Fruit fly (Drosophila melanogaster): Measurements from ENCODE around the gene CG12684.

Gene CG12684

DNA sequence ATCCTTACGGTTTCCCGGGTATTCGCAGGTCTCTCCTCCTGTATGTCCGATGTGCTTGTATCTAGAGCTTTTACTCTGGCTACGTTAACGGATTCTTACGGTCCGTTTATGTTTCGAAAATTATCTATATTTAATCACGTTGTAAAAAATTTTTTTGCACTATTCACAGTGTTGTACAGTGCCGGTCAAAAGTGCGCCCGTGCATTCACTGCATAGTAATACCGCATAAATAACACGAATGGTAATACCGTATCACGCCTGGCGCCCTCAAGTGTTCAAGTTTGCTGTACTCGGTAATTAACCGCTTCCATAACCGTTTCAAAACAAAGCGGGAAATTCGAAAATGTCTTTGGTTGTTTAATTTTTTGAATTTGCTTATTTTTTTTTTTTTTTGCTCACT is 17.7 kb downstream of the CG12684 start, which contains the start of gene CG11444 (continued):
- TF ChIP-seq CG42726 (GFP tag; IDR thresholded peaks at IDR 0.05; ENCODE audit: partially characterized antibody) (peak; percentile 52), CG34422 (GFP tag; IDR thresholded peaks at IDR 0.05) (peak; percentile 59; the same call in 1 of the 3 replicates), Optix (GFP tag; IDR thresholded peaks at IDR 0.05) (no peak), Nf-YC (tag; optimal IDR thresholded peaks at IDR 0.05) (peak; percentile 15), Jarid2 (GFP tag; optimal IDR thresholded peaks at IDR 0.05) (peak; percentile 22), Adf1 (GFP tag; IDR thresholded peaks at IDR 0.05) (no peak), Poxn (GFP tag; IDR thresholded peaks at IDR 0.05) (no peak), gce (GFP tag; IDR thresholded peaks at IDR 0.05) (no peak), CG12155 (GFP tag; optimal IDR thresholded peaks at IDR 0.05) (peak; percentile 27), CG11456 (GFP tag; IDR thresholded peaks at IDR 0.05) (0 out of 3 replicates have a peak, but pooled peaks have one; percentile 34), Kr (GFP tag; optimal IDR thresholded peaks at IDR 0.05) (no peak), jing (GFP tag; optimal IDR thresholded peaks at IDR 0.05) (no peak), cwo (GFP tag; optimal IDR thresholded peaks at IDR 0.05) (no peak), mirr (GFP tag; optimal IDR thresholded peaks at IDR 0.05) (peak; percentile 41), CG12942 (GFP tag; optimal IDR thresholded peaks at IDR 0.05) (no peak), Hand (GFP tag; optimal IDR thresholded peaks at IDR 0.05) (no peak), pfk (GFP tag; optimal IDR thresholded peaks at IDR 0.05) (peak; percentile 44), E2f1 (GFP tag; IDR thresholded peaks at IDR 0.05) (no peak), CG10209 (GFP tag; optimal IDR thresholded peaks at IDR 0.05) (peak; percentile 39), CG31365 (tag; optimal IDR thresholded peaks at IDR 0.05) (no peak), Lim3 (GFP tag; IDR thresholded peaks at IDR 0.05) (no peak), HHEX (GFP tag; optimal IDR thresholded peaks at IDR 0.05) (no peak), Dad (GFP tag; optimal IDR thresholded peaks at IDR 0.05) (peak; percentile 38), CG12299 (tag; optimal IDR thresholded peaks at IDR 0.05) (no peak), hb (GFP tag; IDR thresholded peaks at IDR 0.05; ENCODE audit: partially characterized antibody) (no peak), hth (optimal IDR thresholded peaks at IDR 0.05) (no peak), CG4404 (GFP tag; IDR thresholded peaks at IDR 0.05) (no peak), sens (GFP tag) (peak; percentile 82), CG9215 (GFP tag; IDR thresholded peaks at IDR 0.05) (no peak; the same call in 1 of the 2 replicates), chm (GFP tag; IDR thresholded peaks at IDR 0.05) (peak; percentile 13; the same call in 1 of the 2 replicates), esg (GFP tag; conservative IDR thresholded peaks at IDR 0.05) (no peak), Drgx (GFP tag; IDR thresholded peaks at IDR 0.05) (no peak), CG34376 (GFP tag; optimal IDR thresholded peaks at IDR 0.05) (peak; percentile 22), CG11560 (tag; IDR thresholded peaks at IDR 0.05) (no peak), Doc3 (GFP tag; IDR thresholded peaks at IDR 0.05; ENCODE audit: partially characterized antibody) (no peak), Antp (GFP tag; optimal IDR thresholded peaks at IDR 0.05) (peak; percentile 46), cato (GFP tag; optimal IDR thresholded peaks at IDR 0.05; ENCODE audit: borderline replicate concordance) (no peak), btn (GFP tag; optimal IDR thresholded peaks at IDR 0.05) (no peak), CG33213 (GFP tag; optimal IDR thresholded peaks at IDR 0.05) (peak; percentile 88), Max (GFP tag; optimal IDR thresholded peaks at IDR 0.05) (peak; percentile 40), CG10565 (GFP tag; optimal IDR thresholded peaks at IDR 0.05) (no peak), CG2129 (GFP tag; IDR thresholded peaks at IDR 0.05; ENCODE audit: partially characterized antibody) (no peak), CG8089 (GFP tag; optimal IDR thresholded peaks at IDR 0.05) (no peak), maf-S (GFP tag; optimal IDR thresholded peaks at IDR 0.05) (peak; percentile 36), lola (GFP tag; optimal IDR thresholded peaks at IDR 0.05) (no peak), bab2 (GFP tag; optimal IDR thresholded peaks at IDR 0.05) (peak; percentile 3), CG1647 (GFP tag; optimal IDR thresholded peaks at IDR 0.05) (peak; percentile 26), jigr1 (GFP tag; IDR thresholded peaks at IDR 0.05) (no peak), CG3407 (GFP tag; optimal IDR thresholded peaks at IDR 0.05) (no peak), row (GFP tag; IDR thresholded peaks at IDR 0.05) (peak; percentile 28; the same call in 1 of the 3 replicates), CG10431 (GFP tag; optimal IDR thresholded peaks at IDR 0.05) (no peak), grn (GFP tag; optimal IDR thresholded peaks at IDR 0.05) (peak; percentile 63)

Data from whole organism, embryonic.